Fruit fly (Drosophila melanogaster): ENCODE measurements around the gene CG15717.

dm6 chrX:13159481-13159880, 30.7 kb downstream of the CG15717 start, which contains the start of the genes Bap60 and CG12096:
- no peak for TF ChIP-seq psq (optimal IDR thresholded peaks at IDR 0.05)
- TF ChIP-seq ttk (optimal IDR thresholded peaks at IDR 0.05), result no peak
- TF ChIP-seq h (optimal IDR thresholded peaks at IDR 0.05), result no peak
- no peak for TF ChIP-seq Myc (optimal IDR thresholded peaks at IDR 0.05)
- no peak for TF ChIP-seq Sin3A (optimal IDR thresholded peaks at IDR 0.05)
- TF ChIP-seq insv (optimal IDR thresholded peaks at IDR 0.05), result no peak
